Worm (Caenorhabditis elegans) whole organism, late embryonic: ENCODE results near the gene srx-76.

ENCODE experiments used
- C08G9.2 ChIP-seq: sonication (generic microtip); optimal IDR thresholded peaks from 2 replicates; lab custom pipeline; 2016; ENCODE audit warnings: mild to moderate bottlenecking, missing genetic modification characterization, moderate library complexity, missing compliant biosample characterization
- K02D7.2 ChIP-seq: sonication (generic microtip); optimal IDR thresholded peaks from 2 replicates; lab custom pipeline; 2017; ENCODE audit warnings: mild to moderate bottlenecking, missing genetic modification characterization, missing compliant biosample characterization
- K09A11.1 ChIP-seq: sonication (generic microtip); optimal IDR thresholded peaks from 2 replicates; lab custom pipeline; 2017; ENCODE audit warnings: antibody characterized with exemption, mild to moderate bottlenecking, missing genetic modification characterization, missing compliant biosample characterization; ENCODE audit not compliant: insufficient read depth
- T23F11.4 ChIP-seq: fragments of 200-800 bp; sonication (Bioruptor generic); optimal IDR thresholded peaks from 2 replicates; lab custom pipeline; 2018; ENCODE audit warnings: mild to moderate bottlenecking, missing genetic modification characterization, missing compliant biosample characterization
- ceh-14 ChIP-seq: sonication (generic microtip); optimal IDR thresholded peaks from 2 replicates; lab custom pipeline; 2016; ENCODE audit warnings: missing genotype, missing genetic modification characterization, missing compliant biosample characterization
- ceh-18 ChIP-seq: sonication (generic microtip); optimal IDR thresholded peaks from 2 replicates; lab custom pipeline; 2016; ENCODE audit warnings: missing genetic modification characterization, missing compliant biosample characterization
- ceh-19 ChIP-seq: fragments of 200-800 bp; sonication (Bioruptor generic); optimal IDR thresholded peaks from 2 replicates; lab custom pipeline; 2018; ENCODE audit warnings: mild to moderate bottlenecking, missing genetic modification characterization, missing compliant biosample characterization
- ceh-2 ChIP-seq: sonication (generic microtip); optimal IDR thresholded peaks from 2 replicates; lab custom pipeline; 2016; ENCODE audit warnings: missing genotype, missing genetic modification characterization, missing compliant biosample characterization
- ceh-24 ChIP-seq: sonication (generic microtip); optimal IDR thresholded peaks from 2 replicates; lab custom pipeline; 2016; ENCODE audit warnings: mild to moderate bottlenecking, missing genetic modification characterization, missing compliant biosample characterization
- ceh-30 ChIP-seq: fragments of 150-350 bp; optimal IDR thresholded peaks from 2 replicates; lab custom pipeline; 2014; ENCODE audit warnings: missing biosample characterization, missing genetic modification characterization
- ceh-31 ChIP-seq: sonication (generic microtip); optimal IDR thresholded peaks from 2 replicates; lab custom pipeline; 2016; ENCODE audit warnings: missing genetic modification characterization, missing compliant biosample characterization
- ceh-45 ChIP-seq: fragments of 200-800 bp; sonication (Bioruptor generic); IDR thresholded peaks from 2 replicates; pipeline ENCODE4 v1.3.6; 2022; ENCODE audit warnings: missing genetic modification reagents, missing genetic modification characterization, missing compliant biosample characterization
- ceh-6 ChIP-seq: fragments of 200-800 bp; sonication (Bioruptor generic); optimal IDR thresholded peaks from 2 replicates; lab custom pipeline; 2018; ENCODE audit warnings: mild to moderate bottlenecking, missing genetic modification characterization, missing compliant biosample characterization
- ceh-9 ChIP-seq: sonication (generic microtip); optimal IDR thresholded peaks from 2 replicates; lab custom pipeline; 2016; ENCODE audit warnings: mild to moderate bottlenecking, missing genetic modification characterization, inconsistent platforms, missing compliant biosample characterization
- che-1 ChIP-seq: sonication (generic microtip); optimal IDR thresholded peaks from 2 replicates; lab custom pipeline; 2016; ENCODE audit warnings: mild to moderate bottlenecking, missing genetic modification characterization, missing compliant biosample characterization
- dmd-4 ChIP-seq: sonication (generic microtip); optimal IDR thresholded peaks from 2 replicates; lab custom pipeline; 2016; ENCODE audit warnings: borderline replicate concordance, missing genetic modification characterization, missing compliant biosample characterization
- ets-4 ChIP-seq: sonication (generic microtip); optimal IDR thresholded peaks from 2 replicates; lab custom pipeline; 2016; ENCODE audit warnings: missing genetic modification characterization, missing compliant biosample characterization
- fkh-6 ChIP-seq: sonication (generic microtip); optimal IDR thresholded peaks from 2 replicates; lab custom pipeline; 2016; ENCODE audit warnings: missing genetic modification characterization, missing compliant biosample characterization
- hlh-15 ChIP-seq: sonication (generic microtip); optimal IDR thresholded peaks from 2 replicates; lab custom pipeline; 2016; ENCODE audit warnings: missing genetic modification characterization, missing compliant biosample characterization
- hlh-30 ChIP-seq: sonication (generic microtip); optimal IDR thresholded peaks from 2 replicates; lab custom pipeline; 2017; ENCODE audit warnings: antibody characterized with exemption, missing genetic modification characterization, missing compliant biosample characterization; ENCODE audit not compliant: insufficient read depth
- lin-11 ChIP-seq: fragments of 200-800 bp; sonication (Bioruptor generic); optimal IDR thresholded peaks from 2 replicates; lab custom pipeline; 2018; ENCODE audit warnings: mild to moderate bottlenecking, missing genetic modification characterization, missing compliant biosample characterization
- mec-3 ChIP-seq: sonication (generic microtip); optimal IDR thresholded peaks from 2 replicates; lab custom pipeline; 2016; ENCODE audit warnings: borderline replicate concordance, missing genetic modification characterization, missing compliant biosample characterization
- pha-2 ChIP-seq: sonication (generic microtip); optimal IDR thresholded peaks from 2 replicates; lab custom pipeline; 2017; ENCODE audit warnings: mild to moderate bottlenecking, missing genetic modification characterization, missing compliant biosample characterization
- pha-4 ChIP-seq: fragments of 150-350 bp; optimal IDR thresholded peaks from 2 replicates; lab custom pipeline; 2018; ENCODE audit warnings: missing biosample characterization, missing genetic modification reagents, missing genetic modification characterization
- pqm-1 ChIP-seq: sonication (generic microtip); optimal IDR thresholded peaks from 2 replicates; lab custom pipeline; 2016; ENCODE audit warnings: missing genetic modification characterization, missing compliant biosample characterization
- pros-1 ChIP-seq: fragments of 150-350 bp; optimal IDR thresholded peaks from 2 replicates; lab custom pipeline; 2014; ENCODE audit warnings: missing biosample characterization, missing genetic modification reagents, missing genetic modification characterization
- ref-2 ChIP-seq: sonication (generic microtip); optimal IDR thresholded peaks from 2 replicates; lab custom pipeline; 2016; ENCODE audit warnings: missing genetic modification characterization, missing compliant biosample characterization
- sdc-2 ChIP-seq: sonication (generic microtip); optimal IDR thresholded peaks from 2 replicates; lab custom pipeline; 2016; ENCODE audit warnings: missing genotype, missing genetic modification characterization, missing compliant biosample characterization
- syd-9 ChIP-seq: sonication (generic microtip); optimal IDR thresholded peaks from 2 replicates; lab custom pipeline; 2016; ENCODE audit warnings: mild to moderate bottlenecking, missing genetic modification characterization, moderate library complexity, missing compliant biosample characterization
- tbx-2 ChIP-seq: sonication (generic microtip); optimal IDR thresholded peaks from 2 replicates; lab custom pipeline; 2016; ENCODE audit warnings: missing genetic modification characterization, missing compliant biosample characterization
- unc-3 ChIP-seq, 2 experiments: fragments of 200-800 bp in 1 of 2; sonication (Bioruptor generic) in 1 of 2; sonication (generic microtip) in 1 of 2; conservative IDR thresholded peaks in 1 of 2; optimal IDR thresholded peaks in 1 of 2; 2 replicates each; pipeline versions ENCODE4 v1.3.6 to Lab custom; 2016 to 2022; ENCODE audit warnings: missing compliant biosample characterization in 2 of 2, missing genetic modification characterization in 2 of 2, missing genetic modification reagents in 1 of 2
- unc-55 ChIP-seq: sonication (generic microtip); optimal IDR thresholded peaks from 2 replicates; lab custom pipeline; 2017; ENCODE audit warnings: missing biosample characterization, missing genetic modification reagents, missing genetic modification characterization
- unc-86 ChIP-seq: sonication (generic microtip); optimal IDR thresholded peaks from 2 replicates; lab custom pipeline; 2016; ENCODE audit warnings: missing genetic modification characterization, missing compliant biosample characterization

srx-76 gene

ce11 chrV:11889115-11889935 is 2.3 kb upstream of the srx-76 start:
- TF ChIP-seq unc-3 (GFP tag; conservative IDR thresholded peaks at IDR 0.05; lab: Robert Waterston, UW) (no peak), unc-3 (tag; optimal IDR thresholded peaks at IDR 0.05; lab: Kevin White, UChicago) (no peak), ceh-2 (tag; lab: Kevin White, UChicago) (no peak)

DNA sequence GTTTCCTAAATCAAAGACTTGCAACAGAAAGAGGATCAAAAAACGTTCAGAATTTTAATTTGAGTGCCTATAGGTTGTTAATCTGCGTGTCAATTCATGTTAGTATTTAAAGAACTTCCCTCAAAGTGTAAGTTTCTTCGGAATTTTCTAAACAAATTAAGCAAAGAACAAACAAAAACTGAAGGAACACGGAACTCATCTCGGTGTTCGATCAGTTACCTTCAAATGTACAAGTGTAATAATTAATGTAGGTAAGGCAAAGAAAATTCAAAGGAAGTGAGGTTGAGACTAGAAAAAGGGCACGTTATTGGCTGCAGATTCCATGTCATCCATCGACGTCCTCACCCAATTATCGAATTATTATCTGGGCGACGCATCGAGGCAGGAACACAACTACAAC is 2.4 kb downstream of the srx-76 start, which contains the start of gene K12G11.6:
TSS of gene K12G11.6 (plus strand) at position 357 of the 400 bp plus-strand sequence.
- TF ChIP-seq pha-4 (no peak), K09A11.1 (tag; lab: Kevin White, UChicago) (no peak), pros-1 (no peak), lin-11 (no peak), unc-86 (tag; lab: Kevin White, UChicago) (no peak), ceh-24 (tag; lab: Kevin White, UChicago) (no peak)
- TF ChIP-seq, all 69 proteins: peak for 0

DNA sequence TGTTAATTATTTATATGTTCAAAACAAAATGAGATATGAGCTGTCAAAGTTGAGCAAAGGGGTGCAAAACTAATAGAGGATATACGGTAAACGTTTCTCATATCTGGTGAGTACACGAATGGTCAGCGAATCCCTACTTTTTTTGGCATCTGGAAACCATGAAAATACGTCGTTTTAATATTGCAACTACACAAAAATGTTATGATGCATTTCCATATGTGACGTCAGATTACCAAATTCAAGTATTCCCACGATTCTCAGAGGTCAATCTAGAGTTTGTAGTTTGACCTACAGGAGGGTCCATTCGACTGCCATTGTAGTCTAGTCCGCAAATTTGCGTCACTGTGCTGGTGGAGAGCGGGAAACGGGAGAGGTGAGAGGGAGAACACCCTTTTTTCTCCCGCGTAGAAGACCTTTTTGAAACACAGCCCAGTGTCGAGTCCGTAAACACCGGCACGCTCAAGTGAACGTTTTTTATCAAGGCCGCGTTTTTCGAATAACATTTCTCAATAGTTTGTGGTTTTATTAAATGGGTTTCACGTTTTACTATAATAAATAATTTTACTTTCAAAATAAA is 4.8 kb downstream of the srx-76 start:
- TF ChIP-seq ceh-6 (no peak), ceh-18 (no peak), fkh-6 (tag; lab: Kevin White, UChicago) (no peak), ceh-31 (tag; lab: Kevin White, UChicago) (peak; percentile 6), ceh-2 (tag; lab: Kevin White, UChicago) (no peak), tbx-2 (peak; percentile 39)

- TF ChIP-seq ceh-30 (tag; lab: Kevin White, UChicago): no peak
- no peak for TF ChIP-seq ceh-19 (GFP tag; lab: Kevin White, UChicago)
Measured at ce11 chrV:11897604-11898003, 6.0 kb downstream of the srx-76 start.

DNA sequence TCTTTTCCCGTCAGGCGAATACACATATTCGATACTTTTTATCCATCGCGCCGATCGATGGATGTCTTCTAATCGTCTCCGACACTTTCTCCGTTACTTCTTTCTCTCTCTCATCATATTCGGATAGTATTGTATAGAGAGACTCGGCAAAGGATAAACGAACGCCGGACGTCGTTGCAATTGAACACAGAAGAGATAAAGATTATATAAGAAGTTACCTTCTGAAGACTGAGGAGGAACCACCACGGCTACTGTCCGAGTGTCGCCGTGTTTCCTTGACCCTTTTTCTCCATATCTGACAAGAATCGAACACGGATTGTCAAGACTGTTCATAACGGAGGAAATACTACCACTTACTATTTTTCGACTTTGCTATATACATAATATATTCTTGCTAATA is 7.5 kb downstream of the srx-76 start, which contains the start of gene sma-1:
TSS of gene sma-1 (plus strand) at position 301 of the 400 bp plus-strand sequence.
- TF ChIP-seq unc-55 (GFP tag; lab: Kevin White, UChicago): peak; percentile 5
- TF ChIP-seq ets-4 (tag; lab: Kevin White, UChicago): no peak

ce11 chrV:11900127-11900526 is 8.5 kb downstream of the srx-76 start:
- no peak for TF ChIP-seq ceh-18
- no peak for TF ChIP-seq ceh-30 (tag; lab: Kevin White, UChicago)
- no peak for TF ChIP-seq ceh-45
- TF ChIP-seq K09A11.1 (tag; lab: Kevin White, UChicago): no peak
- TF ChIP-seq ceh-6: no peak
- TF ChIP-seq ref-2 (tag; lab: Kevin White, UChicago): no peak
- TF ChIP-seq hlh-30: no peak
- TF ChIP-seq T23F11.4 (GFP tag; lab: Kevin White, UChicago): no peak
- TF ChIP-seq sdc-2 (tag; lab: Kevin White, UChicago): no peak
- TF ChIP-seq ceh-9: no peak

DNA sequence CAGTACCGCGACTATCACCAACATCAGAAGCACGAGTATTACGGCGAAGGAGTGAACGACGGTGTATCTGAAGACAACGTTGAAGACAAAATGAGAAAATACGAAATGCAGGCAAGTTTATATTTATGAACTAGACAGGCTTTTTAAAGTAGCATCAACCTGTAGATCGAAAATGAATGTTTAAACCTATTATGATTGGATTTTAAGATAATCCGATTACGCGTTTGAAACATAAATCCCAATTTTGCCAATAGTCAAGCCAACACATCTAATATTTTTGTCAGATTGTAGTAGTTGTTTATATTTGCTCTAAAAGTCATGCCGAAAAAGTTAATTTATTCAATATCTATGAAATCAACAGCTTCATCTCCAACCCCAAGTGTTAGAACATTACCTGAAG is 9.6 kb downstream of the srx-76 start:
- no peak for TF ChIP-seq syd-9 (tag; lab: Kevin White, UChicago)
- no peak for TF ChIP-seq tbx-2
- TF ChIP-seq hlh-15 (tag; lab: Kevin White, UChicago): no peak
- no peak for TF ChIP-seq unc-86 (tag; lab: Kevin White, UChicago)
- TF ChIP-seq mec-3 (tag; lab: Kevin White, UChicago): no peak
- TF ChIP-seq ref-2 (tag; lab: Kevin White, UChicago): no peak
- no peak for TF ChIP-seq ceh-9
- no peak for TF ChIP-seq pqm-1
- no peak for TF ChIP-seq dmd-4 (tag; lab: Kevin White, UChicago)
- TF ChIP-seq che-1 (tag; lab: Kevin White, UChicago): no peak
- TF ChIP-seq ceh-2 (tag; lab: Kevin White, UChicago): no peak
- no peak for TF ChIP-seq ceh-14 (tag; lab: Kevin White, UChicago)
- no peak for TF ChIP-seq C08G9.2 (tag; lab: Kevin White, UChicago)
- no peak for TF ChIP-seq pha-2
- no peak for TF ChIP-seq K02D7.2
- TF ChIP-seq ceh-30 (tag; lab: Kevin White, UChicago): no peak
- TF ChIP-seq pha-4: no peak
- TF ChIP-seq, all 69 proteins: peak for 0
